Fruit fly (Drosophila melanogaster): Measurements from ENCODE around the gene Keap1.

Gene Keap1

dm6 chr3R:17042838-17043569 is 36.7 kb downstream of the Keap1 start, which contains the start of the genes bdwf and Patr-1 (continued):
- peak; percentile 48 for TF ChIP-seq YL-1 (GFP tag; optimal IDR thresholded peaks at IDR 0.05)
- TF ChIP-seq CG3163 (GFP tag; optimal IDR thresholded peaks at IDR 0.05) = no peak
- no peak for TF ChIP-seq Side (GFP tag; optimal IDR thresholded peaks at IDR 0.05)
- TF ChIP-seq Neu2 (GFP tag; optimal IDR thresholded peaks at IDR 0.05; ENCODE audit: borderline replicate concordance) = no peak
- TF ChIP-seq luna (GFP tag; optimal IDR thresholded peaks at IDR 0.05) = no peak
- peak in 1 of 2 experiments; percentile 21 for TF ChIP-seq tll (GFP tag; optimal IDR thresholded peaks at IDR 0.05)
- peak; percentile 69 for TF ChIP-seq CG14710 (tag; optimal IDR thresholded peaks at IDR 0.05)
- TF ChIP-seq CG2875 (GFP tag; optimal IDR thresholded peaks at IDR 0.05) = no peak
- no peak for TF ChIP-seq eyg (GFP tag; optimal IDR thresholded peaks at IDR 0.05)
- peak; percentile 4 for TF ChIP-seq CG9817 (tag; optimal IDR thresholded peaks at IDR 0.05)
- no peak for TF ChIP-seq wor (GFP tag; IDR thresholded peaks at IDR 0.05)
- no peak for TF ChIP-seq CG10979 (tag; optimal IDR thresholded peaks at IDR 0.05)
- no peak for TF ChIP-seq gcm2 (GFP tag; optimal IDR thresholded peaks at IDR 0.05)
- TF ChIP-seq Drgx (GFP tag; IDR thresholded peaks at IDR 0.05) = no peak
- no peak for TF ChIP-seq Hmx (GFP tag; optimal IDR thresholded peaks at IDR 0.05)
- no peak for TF ChIP-seq C15 (GFP tag; IDR thresholded peaks at IDR 0.05)
- TF ChIP-seq Xbp1 (GFP tag; optimal IDR thresholded peaks at IDR 0.05) = peak; percentile 11
- TF ChIP-seq tap (tag; optimal IDR thresholded peaks at IDR 0.05) = no peak
- no peak for TF ChIP-seq CG13296 (GFP tag; optimal IDR thresholded peaks at IDR 0.05)
- TF ChIP-seq CG10209 (GFP tag; optimal IDR thresholded peaks at IDR 0.05) = no peak
- TF ChIP-seq CG14050 (GFP tag; IDR thresholded peaks at IDR 0.05) = no peak
- TF ChIP-seq CG15696 (tag; optimal IDR thresholded peaks at IDR 0.05) = no peak
- TF ChIP-seq Usf (GFP tag; optimal IDR thresholded peaks at IDR 0.05) = no peak
- no peak for TF ChIP-seq Fer2 (tag; optimal IDR thresholded peaks at IDR 0.05)
- no peak for TF ChIP-seq E2f1 (GFP tag; IDR thresholded peaks at IDR 0.05)
- no peak for TF ChIP-seq hkb (optimal IDR thresholded peaks at IDR 0.05)
- TF ChIP-seq hkb (GFP tag; IDR thresholded peaks at IDR 0.05) = no peak
- TF ChIP-seq grau (tag; optimal IDR thresholded peaks at IDR 0.05) = peak; percentile 20
- TF ChIP-seq CG13287 (GFP tag; IDR thresholded peaks at IDR 0.05; ENCODE audit: partially characterized antibody) = peak; percentile 89
- TF ChIP-seq CG11723 (GFP tag; optimal IDR thresholded peaks at IDR 0.05) = no peak
- TF ChIP-seq cad (GFP tag; optimal IDR thresholded peaks at IDR 0.05) = no peak
- peak; percentile 17 for TF ChIP-seq gfzf (GFP tag; optimal IDR thresholded peaks at IDR 0.05)
- no peak for TF ChIP-seq Nf-YA (GFP tag; IDR thresholded peaks at IDR 0.05)
- no peak for TF ChIP-seq CG17385 (GFP tag; optimal IDR thresholded peaks at IDR 0.05)
- TF ChIP-seq CG1602 (GFP tag; optimal IDR thresholded peaks at IDR 0.05) = no peak
- TF ChIP-seq CG4282 (GFP tag; optimal IDR thresholded peaks at IDR 0.05) = no peak
- peak; percentile 29 for TF ChIP-seq CG8944 (GFP tag; optimal IDR thresholded peaks at IDR 0.05)
- no peak for TF ChIP-seq gem (tag; optimal IDR thresholded peaks at IDR 0.05)
- TF ChIP-seq CG4328 (GFP tag; optimal IDR thresholded peaks at IDR 0.05) = no peak
- TF ChIP-seq chm (GFP tag; IDR thresholded peaks at IDR 0.05) = no peak
- no peak for TF ChIP-seq CG6813 (GFP tag; optimal IDR thresholded peaks at IDR 0.05)
- no peak for TF ChIP-seq dysf (GFP tag; IDR thresholded peaks at IDR 0.05)
- no peak for TF ChIP-seq tio (GFP tag; optimal IDR thresholded peaks at IDR 0.05)
- TF ChIP-seq CG3995 (GFP tag; optimal IDR thresholded peaks at IDR 0.05) = peak; percentile 92
- no peak for TF ChIP-seq aop (GFP tag; IDR thresholded peaks at IDR 0.05)
- no peak for TF ChIP-seq maf-S (GFP tag; optimal IDR thresholded peaks at IDR 0.05)
- TF ChIP-seq stc (GFP tag; IDR thresholded peaks at IDR 0.05) = 0 out of 2 replicates have a peak, but pooled peaks have one; percentile 6
- no peak for TF ChIP-seq H2.0 (GFP tag; IDR thresholded peaks at IDR 0.05)
- peak; percentile 43 for TF ChIP-seq phol (tag; optimal IDR thresholded peaks at IDR 0.05)
- no peak for TF ChIP-seq CG10654 (GFP tag; optimal IDR thresholded peaks at IDR 0.05)
- TF ChIP-seq CG31224 (GFP tag; IDR thresholded peaks at IDR 0.05) = no peak

All from whole organism, embryonic.